Worm (Caenorhabditis elegans): ENCODE results near the gene F13A2.1.

DNA sequence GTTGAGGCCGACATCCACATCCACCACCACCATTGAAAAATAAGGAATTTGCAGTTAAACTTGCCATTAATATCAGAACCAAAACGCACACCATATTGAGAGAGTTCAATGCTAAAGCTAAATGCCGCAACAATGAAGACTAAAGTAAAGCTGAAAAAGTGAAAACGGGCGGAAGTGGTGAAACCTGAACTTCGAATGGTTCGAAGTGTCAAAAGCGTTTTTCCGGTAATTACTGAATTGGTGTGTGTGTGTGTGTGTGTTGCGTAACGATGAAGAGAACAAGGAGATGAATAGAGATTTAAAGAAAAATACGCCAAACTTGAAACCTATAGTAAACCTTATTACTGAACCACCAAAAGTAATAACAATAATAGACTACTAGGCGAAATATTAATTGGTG lies 17.7 kb downstream of the F13A2.1 start, which contains the start of gene grl-13:
- TF ChIP-seq ceh-27 (GFP tag; optimal IDR thresholded peaks at IDR 0.05) (no peak), F57A8.1 (GFP tag; optimal IDR thresholded peaks at IDR 0.05) (no peak)

Measured in whole organism, young adult.